Worm (Caenorhabditis elegans) whole organism, midembryonic: ENCODE results near the gene dmsr-13.

Experiments
- T22C8.4 ChIP-seq: fragments of 200-800 bp; sonication (Bioruptor generic); IDR thresholded peaks from 2 replicates; pipeline ENCODE4 v1.3.6; 2022; ENCODE audit warnings: missing genetic modification characterization, missing compliant biosample characterization
- cog-1 ChIP-seq: sonication (generic microtip); optimal IDR thresholded peaks from 2 replicates; lab custom pipeline; 2016; ENCODE audit warnings: missing genetic modification characterization, missing compliant biosample characterization
- flt-1 ChIP-seq: fragments of 200-800 bp; sonication (Bioruptor generic); IDR thresholded peaks from 2 replicates; pipeline ENCODE4 v1.3.6; 2022; ENCODE audit warnings: missing genetic modification characterization, missing compliant biosample characterization
- klf-2 ChIP-seq: fragments of 200-800 bp; sonication (Bioruptor generic); conservative IDR thresholded peaks from 2 replicates; pipeline ENCODE4 v1.3.6; 2022; ENCODE audit warnings: missing genetic modification reagents, missing genetic modification characterization, missing compliant biosample characterization
- med-1 ChIP-seq: sonication (generic microtip); optimal IDR thresholded peaks from 2 replicates; lab custom pipeline; 2017; ENCODE audit warnings: missing genetic modification characterization, mild to moderate bottlenecking, missing compliant biosample characterization, antibody characterized with exemption, missing genetic modification reagents; ENCODE audit not compliant: insufficient read depth
- ref-1 ChIP-seq: fragments of 200-800 bp; sonication (Bioruptor generic); conservative IDR thresholded peaks from 2 replicates; pipeline ENCODE4 v1.3.6; 2022; ENCODE audit warnings: missing genetic modification reagents, missing genetic modification characterization, missing compliant biosample characterization
- tab-1 ChIP-seq: fragments of 200-800 bp; sonication (Bioruptor generic); IDR thresholded peaks from 2 replicates; pipeline ENCODE4 v1.3.6; 2022; ENCODE audit warnings: missing genetic modification characterization, missing compliant biosample characterization
- ztf-23 ChIP-seq: fragments of 200-800 bp; sonication (Bioruptor generic); IDR thresholded peaks from 2 replicates; pipeline ENCODE4 v1.3.6; 2022; ENCODE audit warnings: missing genetic modification reagents, missing genetic modification characterization, missing compliant biosample characterization
- ztf-29 ChIP-seq: fragments of 200-800 bp; sonication (Bioruptor generic); IDR thresholded peaks from 2 replicates; pipeline ENCODE4 v1.3.6; 2022; ENCODE audit warnings: missing genetic modification reagents, missing genetic modification characterization, missing compliant biosample characterization

dmsr-13 gene

DNA sequence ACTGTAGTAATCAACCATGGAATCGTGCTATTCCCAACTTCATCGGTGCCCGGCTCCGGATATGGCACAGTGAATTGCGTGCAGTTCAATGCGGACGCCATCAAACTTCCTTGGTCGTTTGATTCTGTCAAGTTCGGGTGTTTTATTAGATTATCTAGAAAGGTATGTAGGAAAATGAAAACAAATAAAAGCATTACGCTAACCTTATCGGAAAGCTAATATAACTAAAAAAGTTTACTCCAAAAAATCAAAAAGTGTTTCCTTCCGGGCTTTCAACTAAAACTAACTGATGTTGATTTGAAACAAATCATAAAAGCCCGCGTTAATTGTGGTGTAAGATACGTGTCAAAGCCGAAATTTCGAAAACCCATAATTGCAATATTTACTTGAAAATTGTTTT lies at the start of gene dmsr-13:
dmsr-13 (minus strand) TSS at position 101 of the 400 bp plus-strand sequence.
- TF ChIP-seq tab-1 (no peak), T22C8.4 (GFP tag; lab: Robert Waterston, UW) (no peak), med-1 (no peak), ztf-29 (no peak), cog-1 (no peak), ztf-23 (GFP tag; lab: Robert Waterston, UW) (no peak), ref-1 (GFP tag; lab: Robert Waterston, UW) (no peak), flt-1 (no peak), klf-2 (GFP tag; lab: Robert Waterston, UW) (no peak)

DNA sequence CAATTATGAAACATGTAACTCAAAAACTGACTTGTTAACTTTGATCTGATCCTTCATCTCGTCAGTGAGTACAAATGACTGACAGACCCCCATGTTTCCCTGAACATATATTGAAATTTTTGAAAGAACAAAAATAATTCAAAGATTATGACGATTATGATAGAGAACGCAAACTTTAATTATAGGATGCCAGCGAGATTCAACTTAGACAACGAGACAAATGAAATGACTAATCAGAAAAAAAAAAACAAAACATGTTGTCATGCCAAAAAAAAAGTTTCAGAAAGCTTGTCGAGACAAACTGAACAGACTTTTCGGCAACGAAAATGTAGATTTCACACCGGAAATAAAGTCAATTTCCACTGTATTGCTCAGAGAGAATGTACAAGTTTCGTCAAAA lies 35.0 kb upstream of the dmsr-13 start, which contains the start of gene gpa-10:
gpa-10 (minus strand) TSS at position 101 of the 400 bp plus-strand sequence.
- TF ChIP-seq ztf-23 (GFP tag; lab: Robert Waterston, UW), result no peak
- TF ChIP-seq flt-1, result no peak
- no peak for TF ChIP-seq tab-1
- TF ChIP-seq ztf-29, result no peak
- no peak for TF ChIP-seq klf-2 (GFP tag; lab: Robert Waterston, UW)
- TF ChIP-seq ref-1 (GFP tag; lab: Robert Waterston, UW), result no peak
- TF ChIP-seq cog-1, result no peak
- no peak for TF ChIP-seq med-1

DNA sequence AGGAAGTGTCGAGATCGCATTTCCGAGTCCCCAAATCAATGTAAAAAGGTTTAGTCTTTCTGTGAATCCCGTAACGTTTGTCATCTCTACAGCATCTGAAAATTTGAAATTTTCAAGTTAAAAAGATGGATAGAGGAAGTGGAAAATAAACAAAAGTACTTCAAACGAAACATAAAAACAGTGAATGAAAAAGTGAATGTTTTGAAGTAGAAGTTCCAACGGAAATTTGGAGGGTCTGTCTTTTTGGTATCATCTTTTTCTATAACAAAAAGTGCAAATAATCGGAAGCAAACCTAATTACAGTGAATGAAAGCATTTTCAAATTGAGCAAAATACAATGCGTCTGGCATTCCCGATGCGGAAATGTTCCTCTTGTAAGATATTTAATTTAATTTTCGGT lies 26.8 kb upstream of the dmsr-13 start, which contains the start of gene lgc-54:
lgc-54 (minus strand) TSS at position 101 of the 400 bp plus-strand sequence.
- TF ChIP-seq med-1, result no peak
- TF ChIP-seq ztf-23 (GFP tag; lab: Robert Waterston, UW), result no peak
- no peak for TF ChIP-seq flt-1
- no peak for TF ChIP-seq T22C8.4 (GFP tag; lab: Robert Waterston, UW)
- TF ChIP-seq klf-2 (GFP tag; lab: Robert Waterston, UW), result no peak
- no peak for TF ChIP-seq cog-1
- no peak for TF ChIP-seq ztf-29
- no peak for TF ChIP-seq ref-1 (GFP tag; lab: Robert Waterston, UW)
- no peak for TF ChIP-seq tab-1

DNA sequence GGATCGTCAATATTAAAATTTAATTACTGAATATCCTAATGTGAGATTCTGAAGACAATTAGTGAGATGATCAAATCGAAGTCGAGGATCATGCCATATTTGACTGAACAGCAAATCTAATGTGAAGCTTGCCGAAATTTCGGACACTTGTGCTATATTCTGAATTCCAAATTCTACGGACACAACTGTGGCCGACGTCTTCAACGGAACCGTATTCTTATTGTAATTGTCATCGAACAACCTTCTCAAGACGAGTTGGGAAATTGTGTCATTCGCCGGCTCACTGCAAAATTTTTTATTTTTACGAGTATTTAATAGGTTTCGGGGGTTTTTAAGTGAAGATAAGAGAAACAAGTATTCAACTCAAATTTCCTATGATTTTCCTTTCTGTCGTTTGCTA lies 22.7 kb upstream of the dmsr-13 start, which contains the start of gene T15B7.1:
T15B7.1 (plus strand) TSS at position 301 of the 400 bp plus-strand sequence.
- TF ChIP-seq klf-2 (GFP tag; lab: Robert Waterston, UW), result no peak
- TF ChIP-seq ztf-23 (GFP tag; lab: Robert Waterston, UW), result no peak
- no peak for TF ChIP-seq tab-1
- TF ChIP-seq cog-1, result no peak
- no peak for TF ChIP-seq med-1
- TF ChIP-seq ref-1 (GFP tag; lab: Robert Waterston, UW), result no peak
- TF ChIP-seq T22C8.4 (GFP tag; lab: Robert Waterston, UW), result no peak
- no peak for TF ChIP-seq ztf-29
- no peak for TF ChIP-seq flt-1

DNA sequence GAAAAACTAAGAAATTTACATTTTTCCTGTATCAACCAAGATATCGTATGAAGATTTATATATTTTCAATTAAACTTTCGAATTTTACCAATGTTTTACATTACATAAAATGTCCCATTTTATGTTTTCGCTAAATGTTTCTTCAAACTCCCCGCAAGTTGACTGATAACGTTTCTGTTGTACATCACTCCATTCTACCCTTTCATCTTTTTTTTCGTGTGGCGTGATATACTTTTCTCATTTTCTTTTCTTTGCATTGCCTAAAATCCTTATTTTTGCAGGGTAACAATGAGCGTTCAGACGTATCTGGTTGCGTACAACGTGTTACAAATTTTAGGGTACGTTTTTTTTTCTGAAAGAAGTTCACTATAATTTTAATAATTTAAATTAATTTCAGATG lies 19.3 kb upstream of the dmsr-13 start, which contains the start of gene hpo-8:
hpo-8 (plus strand) TSS at position 282 of the 400 bp plus-strand sequence.
- no peak for TF ChIP-seq ztf-29
- TF ChIP-seq ztf-23 (GFP tag; lab: Robert Waterston, UW), result no peak
- no peak for TF ChIP-seq tab-1
- TF ChIP-seq flt-1, result no peak
- no peak for TF ChIP-seq cog-1
- TF ChIP-seq med-1, result no peak
- no peak for TF ChIP-seq T22C8.4 (GFP tag; lab: Robert Waterston, UW)
- no peak for TF ChIP-seq ref-1 (GFP tag; lab: Robert Waterston, UW)
- TF ChIP-seq klf-2 (GFP tag; lab: Robert Waterston, UW), result no peak

DNA sequence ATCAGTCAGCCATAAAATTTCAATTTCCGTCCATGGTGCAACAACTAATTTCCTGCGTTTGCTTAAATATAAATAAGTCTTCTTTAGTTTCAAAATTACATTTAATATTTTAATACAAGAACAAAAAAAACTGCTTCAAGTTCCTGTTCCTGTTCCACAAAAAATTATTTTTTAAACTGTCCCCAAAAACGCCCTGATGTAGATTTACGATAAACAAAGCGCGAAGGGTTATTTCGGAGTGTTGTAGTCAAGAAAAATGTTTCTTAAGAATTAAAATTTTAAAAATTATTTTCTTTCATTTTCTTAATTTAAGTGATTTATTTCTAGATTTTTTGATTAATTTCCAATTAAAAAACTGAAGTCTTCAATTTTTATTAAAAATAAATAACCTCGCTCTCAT lies 18.9 kb upstream of the dmsr-13 start, which contains the start of gene T15B7.15:
T15B7.15 (minus strand) TSS at position 67 of the 400 bp plus-strand sequence.
- TF ChIP-seq ztf-23 (GFP tag; lab: Robert Waterston, UW) (no peak), ztf-29 (no peak), flt-1 (no peak), klf-2 (GFP tag; lab: Robert Waterston, UW) (no peak), T22C8.4 (GFP tag; lab: Robert Waterston, UW) (no peak), cog-1 (no peak), ref-1 (GFP tag; lab: Robert Waterston, UW) (no peak), tab-1 (no peak), med-1 (no peak)

DNA sequence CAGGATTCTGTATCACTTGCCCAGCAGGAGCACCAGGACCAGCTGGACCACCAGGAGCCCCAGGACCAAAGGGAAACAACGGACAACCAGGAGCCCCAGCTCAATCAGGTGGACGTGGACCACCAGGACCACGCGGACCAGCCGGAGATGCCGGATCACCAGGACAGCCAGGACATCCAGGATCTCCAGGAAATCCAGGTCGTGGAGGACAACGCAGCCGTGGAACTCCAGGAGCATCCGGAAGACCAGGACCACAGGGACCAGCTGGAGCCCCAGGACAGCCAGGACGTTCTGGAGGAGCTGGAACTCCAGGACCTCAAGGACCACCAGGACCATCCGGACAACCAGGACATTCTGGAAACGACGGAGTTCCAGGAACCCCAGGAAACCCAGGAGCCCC lies 16.3 kb upstream of the dmsr-13 start:
- no peak for TF ChIP-seq T22C8.4 (GFP tag; lab: Robert Waterston, UW)
- no peak for TF ChIP-seq flt-1
- no peak for TF ChIP-seq cog-1
- TF ChIP-seq ztf-23 (GFP tag; lab: Robert Waterston, UW), result no peak
- TF ChIP-seq ztf-29, result no peak
- no peak for TF ChIP-seq ref-1 (GFP tag; lab: Robert Waterston, UW)
- no peak for TF ChIP-seq klf-2 (GFP tag; lab: Robert Waterston, UW)
- no peak for TF ChIP-seq med-1
- no peak for TF ChIP-seq tab-1

DNA sequence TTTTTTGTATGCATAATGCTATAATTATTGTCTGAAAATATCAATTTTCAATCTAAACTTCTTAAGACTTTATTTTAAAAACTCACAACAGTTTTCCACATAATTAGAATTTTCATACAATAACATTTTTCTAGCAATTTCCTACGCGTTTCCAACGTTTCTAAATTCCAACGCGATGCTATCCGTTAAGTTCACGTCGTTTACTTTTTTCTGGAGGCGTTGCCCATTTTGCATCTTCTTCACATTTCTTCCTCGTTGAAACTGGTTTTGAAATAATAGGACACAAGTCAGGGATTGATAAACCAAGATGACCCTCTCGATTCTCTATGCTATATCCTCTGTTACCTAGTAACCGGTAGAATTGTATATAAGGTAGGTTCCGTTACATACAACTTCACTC lies 15.5 kb upstream of the dmsr-13 start, which contains the start of the genes T15B7.14 and col-143:
T15B7.14 (minus strand) TSS at position 101 of the 400 bp plus-strand sequence.
col-143 (plus strand) TSS at position 394 of the 400 bp plus-strand sequence.
- no peak for TF ChIP-seq tab-1
- no peak for TF ChIP-seq klf-2 (GFP tag; lab: Robert Waterston, UW)
- TF ChIP-seq cog-1, result no peak
- no peak for TF ChIP-seq flt-1
- TF ChIP-seq med-1, result no peak
- no peak for TF ChIP-seq ref-1 (GFP tag; lab: Robert Waterston, UW)
- TF ChIP-seq ztf-29, result no peak
- no peak for TF ChIP-seq ztf-23 (GFP tag; lab: Robert Waterston, UW)
- no peak for TF ChIP-seq T22C8.4 (GFP tag; lab: Robert Waterston, UW)

DNA sequence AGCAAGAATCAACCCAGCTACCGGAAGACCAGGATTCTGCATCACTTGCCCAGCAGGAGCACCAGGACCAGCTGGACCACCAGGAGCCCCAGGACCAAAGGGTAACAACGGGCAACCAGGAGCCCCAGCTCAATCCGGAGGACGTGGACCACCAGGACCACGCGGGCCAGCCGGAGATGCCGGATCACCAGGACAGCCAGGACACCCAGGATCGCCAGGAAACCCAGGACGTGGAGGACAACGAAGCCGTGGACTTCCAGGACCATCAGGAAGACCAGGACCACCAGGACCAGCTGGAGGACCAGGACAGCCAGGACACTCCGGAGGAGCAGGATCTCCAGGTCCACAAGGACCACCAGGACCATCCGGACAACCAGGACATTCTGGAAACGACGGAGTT lies 11.8 kb upstream of the dmsr-13 start:
- TF ChIP-seq klf-2 (GFP tag; lab: Robert Waterston, UW) (no peak), flt-1 (no peak), med-1 (no peak), ref-1 (GFP tag; lab: Robert Waterston, UW) (no peak), ztf-29 (no peak), tab-1 (no peak), cog-1 (no peak), T22C8.4 (GFP tag; lab: Robert Waterston, UW) (no peak), ztf-23 (GFP tag; lab: Robert Waterston, UW) (no peak)

DNA sequence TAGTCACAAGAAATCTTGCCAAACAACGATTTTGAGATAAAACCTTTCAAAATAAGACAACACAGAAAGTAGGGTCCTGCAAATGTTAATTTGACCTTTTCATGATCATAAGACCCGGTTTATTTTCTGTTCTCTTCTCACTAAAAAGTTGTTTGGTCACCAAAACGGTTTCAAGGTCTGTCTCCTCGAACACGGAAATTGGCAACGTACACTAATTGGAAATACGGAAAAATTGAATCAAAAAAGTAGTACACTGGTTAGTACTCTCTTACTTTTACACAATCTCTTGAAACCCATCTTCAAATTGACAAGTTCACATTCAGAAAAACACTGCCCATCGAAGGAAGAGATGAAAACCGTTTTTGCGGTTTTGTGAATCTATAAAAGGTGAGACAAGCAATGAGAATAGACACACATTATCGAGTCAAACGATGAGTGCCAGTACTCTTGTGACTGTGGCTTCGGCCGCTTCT lies 11.1 kb upstream of the dmsr-13 start, which contains the start of gene col-142:
col-142 (plus strand) TSS at position 423 of the 473 bp plus-strand sequence.
- no peak for TF ChIP-seq med-1
- TF ChIP-seq T22C8.4 (GFP tag; lab: Robert Waterston, UW), result no peak
- no peak for TF ChIP-seq ref-1 (GFP tag; lab: Robert Waterston, UW)
- no peak for TF ChIP-seq ztf-29
- TF ChIP-seq cog-1, result no peak
- TF ChIP-seq tab-1, result no peak
- TF ChIP-seq flt-1, result no peak
- no peak for TF ChIP-seq ztf-23 (GFP tag; lab: Robert Waterston, UW)
- no peak for TF ChIP-seq klf-2 (GFP tag; lab: Robert Waterston, UW)
